Worm (Caenorhabditis elegans) whole organism, L4/young adult: Measurements from ENCODE around the gene R151.10.

Source experiments
- W03F9.2 ChIP-seq: fragments of 150-350 bp; optimal IDR thresholded peaks from 2 replicates; lab custom pipeline; 2014; ENCODE audit warnings: missing biosample characterization, missing genetic modification characterization
- dao-5 ChIP-seq: sonication (generic microtip); optimal IDR thresholded peaks from 2 replicates; lab custom pipeline; 2016; ENCODE audit warnings: missing genotype, missing genetic modification characterization, moderate library complexity, missing compliant biosample characterization
- him-1 ChIP-seq: sonication (generic microtip); optimal IDR thresholded peaks from 2 replicates; lab custom pipeline; 2016; ENCODE audit warnings: missing genotype, missing genetic modification reagents, missing genetic modification characterization, missing compliant biosample characterization

- TF ChIP-seq him-1 (tag; lab: Kevin White, UChicago) = no peak
- TF ChIP-seq W03F9.2 = no peak
- no peak for TF ChIP-seq dao-5 (tag; lab: Kevin White, UChicago)
These were observed 8.0 kb upstream of the R151.10 start, which contains the start of gene pars-1 for ce11 chrIII:7238727-7239126.
